Comparison of ENCODE assay signal across 4 worm cellular contexts in the genomic region with DNA sequence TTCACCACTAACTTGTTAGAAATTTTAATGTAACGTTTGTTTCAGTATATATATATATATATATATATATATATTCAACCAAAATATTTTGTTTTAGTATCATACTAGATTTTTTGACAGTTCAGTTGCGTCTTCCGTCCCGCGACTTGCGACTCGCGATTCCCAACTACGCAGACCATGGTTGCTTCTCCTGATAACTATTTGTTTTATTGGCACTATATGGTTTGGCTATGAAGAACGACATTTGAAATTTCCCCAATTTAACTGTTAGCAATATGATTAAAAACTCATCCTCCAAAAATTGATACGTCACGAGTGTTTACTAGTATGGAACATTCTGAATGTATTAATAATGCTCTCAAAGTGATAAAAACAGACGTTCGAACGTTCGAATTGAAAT.
TF ChIP-seq lines count a peak whose summit lies in the region.

No protein-coding gene starts in this region.

TF ChIP-seq in whole organism, L2 larva, 48 proteins besides CTCF, POLR2A, EP300 and RAD21:
- TF ChIP-seq ceh-82 (tag; optimal IDR thresholded peaks at IDR 0.05; lab: Kevin White, UChicago) = no peak
- no peak for TF ChIP-seq nhr-23 (tag; optimal IDR thresholded peaks at IDR 0.05; lab: Kevin White, UChicago)
- no peak for TF ChIP-seq aly-2 (tag; optimal IDR thresholded peaks at IDR 0.05; lab: Kevin White, UChicago)
- no peak for TF ChIP-seq R02D3.7 (tag; optimal IDR thresholded peaks at IDR 0.05; lab: Kevin White, UChicago)
- TF ChIP-seq mab-5 (tag; optimal IDR thresholded peaks at IDR 0.05; lab: Kevin White, UChicago) = no peak
- TF ChIP-seq mbf-1 (tag; optimal IDR thresholded peaks at IDR 0.05; lab: Kevin White, UChicago) = no peak
- peak; percentile 32 for TF ChIP-seq fos-1 (tag; optimal IDR thresholded peaks at IDR 0.05; lab: Kevin White, UChicago)

TF ChIP-seq in whole organism, L3 larva, 47 proteins besides CTCF, POLR2A, EP300 and RAD21:
- TF ChIP-seq ceh-82 (tag; optimal IDR thresholded peaks at IDR 0.05; lab: Kevin White, UChicago) = no peak
- TF ChIP-seq elt-2 (tag; optimal IDR thresholded peaks at IDR 0.05; lab: Kevin White, UChicago) = peak; percentile 31
- no peak for TF ChIP-seq ceh-16 (tag; optimal IDR thresholded peaks at IDR 0.05; lab: Kevin White, UChicago)

TF ChIP-seq in whole organism, L4 larva, 104 proteins besides CTCF, POLR2A, EP300 and RAD21:
- TF ChIP-seq nhr-28 (tag; optimal IDR thresholded peaks at IDR 0.05; lab: Kevin White, UChicago) (peak; percentile 50), unc-130 (GFP tag; optimal IDR thresholded peaks at IDR 0.05; lab: Kevin White, UChicago) (no peak), dmd-6 (GFP tag; IDR thresholded peaks at IDR 0.05; lab: Robert Waterston, UW) (peak; percentile 53), madf-5 (GFP tag; IDR thresholded peaks at IDR 0.05; lab: Robert Waterston, UW) (no peak), hlh-11 (tag; optimal IDR thresholded peaks at IDR 0.05; lab: Kevin White, UChicago) (peak; percentile 22), daf-16 (GFP tag; optimal IDR thresholded peaks at IDR 0.05; lab: Kevin White, UChicago) (no peak), daf-16 (tag; optimal IDR thresholded peaks at IDR 0.05; lab: Kevin White, UChicago) (peak; percentile 39), pqm-1 (tag; optimal IDR thresholded peaks at IDR 0.05; lab: Kevin White, UChicago) (peak; percentile 54), lin-13 (GFP tag; optimal IDR thresholded peaks at IDR 0.05; lab: Kevin White, UChicago) (no peak)
TF ChIP-seq in whole organism, L4 larva: peak in this region for 5.

TF ChIP-seq in whole organism, young adult, 124 proteins besides CTCF, POLR2A, EP300 and RAD21:
- peak; percentile 20 for TF ChIP-seq nhr-80 (tag; optimal IDR thresholded peaks at IDR 0.05; lab: Kevin White, UChicago)
- TF ChIP-seq B0035.1 (tag; optimal IDR thresholded peaks at IDR 0.05; lab: Kevin White, UChicago) = no peak
